Worm (Caenorhabditis elegans) whole organism, L4/young adult: ENCODE measurements around the gene C27D6.1.

Experiments used
- W03F9.2 ChIP-seq: fragments of 150-350 bp; optimal IDR thresholded peaks from 2 replicates; lab custom pipeline; 2014; ENCODE audit warnings: missing biosample characterization, missing genetic modification characterization
- dao-5 ChIP-seq: sonication (generic microtip); optimal IDR thresholded peaks from 2 replicates; lab custom pipeline; 2016; ENCODE audit warnings: missing genotype, missing genetic modification characterization, moderate library complexity, missing compliant biosample characterization
- him-1 ChIP-seq: sonication (generic microtip); optimal IDR thresholded peaks from 2 replicates; lab custom pipeline; 2016; ENCODE audit warnings: missing genotype, missing genetic modification reagents, missing genetic modification characterization, missing compliant biosample characterization

Gene C27D6.1

DNA sequence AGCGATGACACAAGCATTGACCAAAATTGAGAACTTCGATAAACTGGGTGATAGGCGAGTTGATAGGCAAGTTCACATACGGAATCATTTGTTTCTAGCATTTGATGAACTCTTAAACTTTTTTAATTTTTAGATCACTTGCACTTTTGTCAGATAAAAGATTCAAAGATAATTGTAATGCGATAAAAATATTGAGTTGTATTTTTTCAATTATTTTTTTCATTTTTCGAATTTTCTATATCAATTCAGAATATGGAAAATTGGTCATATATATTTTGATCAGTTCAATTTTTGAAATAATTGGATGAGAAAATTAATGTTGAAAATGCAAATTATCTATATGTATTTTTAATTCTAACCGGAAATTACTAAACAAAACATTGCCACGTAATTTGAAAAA is 5.8 kb upstream of the C27D6.1 start, which contains the start of gene srb-3:
Gene srb-3 (minus strand): TSS at position 101 of the 400 bp plus-strand sequence.
- TF ChIP-seq dao-5 (no peak), him-1 (tag; lab: Kevin White, UChicago) (no peak), W03F9.2 (tag; lab: Kevin White, UChicago) (no peak)

ce11 chrII:5170932-5171331 is 1.6 kb upstream of the C27D6.1 start, which contains the start of gene srb-1:
srb-1 (minus strand) TSS chrII:5171032.
- no peak for TF ChIP-seq W03F9.2 (tag; lab: Kevin White, UChicago)
- no peak for TF ChIP-seq him-1 (tag; lab: Kevin White, UChicago)
- no peak for TF ChIP-seq dao-5

DNA sequence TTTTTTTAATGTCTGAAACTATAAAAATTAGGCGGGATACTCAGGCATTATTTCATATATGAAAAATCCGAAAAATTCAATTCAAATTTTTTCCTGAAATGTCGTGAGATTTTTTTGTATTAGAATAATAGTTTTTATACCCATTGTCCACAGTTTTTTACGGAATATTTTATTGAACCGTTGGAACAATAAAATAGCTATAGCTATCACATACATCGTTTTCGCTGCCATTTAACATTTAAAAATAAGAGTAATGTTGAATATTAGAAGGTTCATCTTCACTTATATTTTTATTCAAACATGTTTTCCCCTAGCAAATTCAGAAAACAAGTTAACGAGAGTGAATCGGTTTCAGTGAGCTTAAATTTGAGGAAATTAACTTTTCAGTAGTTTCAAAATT is 941 bp upstream of the C27D6.1 start, which contains the start of gene C27D6.15:
Gene C27D6.15 (plus strand): TSS at position 301 of the 400 bp plus-strand sequence.
- TF ChIP-seq him-1 (tag; lab: Kevin White, UChicago) (no peak), W03F9.2 (tag; lab: Kevin White, UChicago) (no peak), dao-5 (no peak)

DNA sequence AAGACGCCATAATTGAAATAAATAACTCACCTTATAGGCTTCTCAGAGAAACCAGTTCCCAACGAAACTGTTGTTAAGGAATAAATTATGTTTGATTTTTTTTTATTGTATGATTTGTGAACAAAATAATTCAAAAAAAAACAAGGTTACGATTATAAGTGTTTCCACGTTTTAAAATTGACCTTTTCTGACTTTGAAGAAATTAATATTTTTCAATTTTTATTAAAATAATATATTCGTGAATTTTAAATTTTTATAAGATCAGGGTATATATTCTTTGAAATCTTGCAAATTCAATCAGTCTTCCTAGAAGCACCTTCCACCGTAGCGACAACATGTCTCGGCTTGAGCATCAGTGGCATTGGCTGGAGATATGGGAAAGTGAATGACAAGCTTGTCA is 1.8 kb downstream of the C27D6.1 start, which contains the start of gene C27D6.3:
Gene C27D6.3 (minus strand): TSS at position 101 of the 400 bp plus-strand sequence.
- TF ChIP-seq him-1 (tag; lab: Kevin White, UChicago) = no peak
- no peak for TF ChIP-seq W03F9.2 (tag; lab: Kevin White, UChicago)
- TF ChIP-seq dao-5 = no peak

DNA sequence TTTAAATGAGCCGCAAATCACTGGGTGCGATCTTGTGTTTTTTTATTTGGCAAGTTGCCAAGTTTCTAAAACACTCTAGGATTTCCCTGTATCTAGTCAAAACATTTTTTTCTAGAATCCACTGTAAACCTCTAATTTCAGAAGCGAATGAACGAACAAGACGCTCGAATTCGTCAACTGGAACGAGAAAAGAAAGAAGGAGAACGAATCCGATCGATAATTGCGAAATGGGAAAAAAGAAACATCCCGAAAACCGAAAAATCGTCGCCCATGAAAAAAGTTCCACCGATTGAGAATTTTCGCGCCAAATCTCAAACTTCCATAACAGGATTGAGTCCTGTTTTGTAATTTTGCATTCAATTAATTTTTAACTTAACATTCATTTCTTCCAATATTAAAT is 4.4 kb downstream of the C27D6.1 start:
- TF ChIP-seq dao-5 (no peak), him-1 (tag; lab: Kevin White, UChicago) (no peak), W03F9.2 (tag; lab: Kevin White, UChicago) (no peak)

DNA sequence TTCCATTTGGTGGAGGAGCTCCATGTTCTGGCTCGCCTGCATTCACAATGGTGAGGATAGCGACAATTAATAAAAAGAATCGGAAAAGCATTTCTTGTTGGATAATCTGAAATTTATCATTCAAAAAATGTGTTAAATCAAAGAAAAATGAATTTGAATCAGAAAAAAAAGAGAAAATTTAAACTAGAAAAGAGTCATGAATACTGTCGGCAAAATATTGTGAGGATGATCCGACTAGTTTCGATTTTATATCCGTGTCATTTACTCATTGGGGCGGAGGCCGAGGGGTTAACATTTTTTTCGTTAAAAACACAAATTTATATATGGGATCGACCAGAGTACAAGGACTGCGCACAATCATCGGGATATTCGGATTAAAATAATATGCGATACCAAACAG is 5.4 kb downstream of the C27D6.1 start, which contains the start of gene C27D6.12:
Gene C27D6.12 (minus strand): TSS at position 101 of the 400 bp plus-strand sequence.
- TF ChIP-seq him-1 (tag; lab: Kevin White, UChicago) (no peak), dao-5 (no peak)

DNA sequence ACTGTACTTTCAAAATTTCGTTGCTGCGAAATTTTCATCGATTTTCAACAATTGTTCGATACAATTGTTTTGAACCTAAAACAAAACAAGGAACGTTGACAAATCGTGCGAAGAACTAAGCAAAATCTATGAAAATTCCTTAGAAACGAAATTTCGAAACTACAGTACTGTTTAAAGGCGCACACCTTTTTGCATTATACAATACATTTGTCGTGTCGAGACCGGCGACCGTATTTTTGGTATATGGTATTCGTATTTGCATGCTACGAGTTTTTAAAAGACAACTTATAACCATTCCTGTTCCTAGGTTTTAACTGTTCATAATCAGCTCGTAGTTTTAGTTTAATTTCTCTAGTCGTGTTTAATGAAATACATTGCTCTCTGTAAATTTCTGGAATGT is 6.1 kb downstream of the C27D6.1 start:
- TF ChIP-seq W03F9.2 (tag; lab: Kevin White, UChicago) (no peak), him-1 (tag; lab: Kevin White, UChicago) (no peak), dao-5 (no peak)

- TF ChIP-seq dao-5 (no peak), W03F9.2 (tag; lab: Kevin White, UChicago) (no peak), him-1 (tag; lab: Kevin White, UChicago) (no peak)
Observed at ce11 chrII:5180272-5180671, 7.7 kb downstream of the C27D6.1 start.

ce11 chrII:5181497-5181896 is 8.9 kb downstream of the C27D6.1 start:
- TF ChIP-seq dao-5 (no peak), him-1 (tag; lab: Kevin White, UChicago) (peak; percentile 44), W03F9.2 (tag; lab: Kevin White, UChicago) (no peak)

DNA sequence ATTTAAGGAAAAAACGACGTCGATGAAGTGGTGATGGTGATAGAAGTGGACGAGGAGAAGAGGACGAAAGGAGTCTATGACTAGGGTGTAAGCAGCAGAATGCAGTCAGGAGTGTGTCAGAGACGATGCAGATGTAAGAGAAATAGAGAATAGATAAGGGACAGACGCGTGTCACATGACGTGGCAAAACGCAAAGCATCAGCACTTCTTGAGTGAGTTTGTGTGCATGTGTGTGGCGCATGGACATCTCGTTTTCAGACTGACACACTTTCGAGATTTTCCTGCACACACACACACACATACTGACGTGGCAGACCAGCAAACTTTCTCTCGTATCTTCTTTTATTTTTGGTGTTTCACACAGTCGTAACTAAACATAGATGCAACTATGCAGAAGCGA is 9.9 kb downstream of the C27D6.1 start:
- TF ChIP-seq W03F9.2 (tag; lab: Kevin White, UChicago) (peak; percentile 22), him-1 (tag; lab: Kevin White, UChicago) (no peak), dao-5 (peak; percentile 10)

- TF ChIP-seq W03F9.2 (tag; lab: Kevin White, UChicago) (no peak), dao-5 (no peak), him-1 (tag; lab: Kevin White, UChicago) (no peak)
Observed at ce11 chrII:5183207-5183606, 10.7 kb downstream of the C27D6.1 start.

- TF ChIP-seq W03F9.2 (tag; lab: Kevin White, UChicago) = no peak
- no peak for TF ChIP-seq him-1 (tag; lab: Kevin White, UChicago)
- no peak for TF ChIP-seq dao-5
Observed at ce11 chrII:5184661-5185545, 12.4 kb downstream of the C27D6.1 start.

DNA sequence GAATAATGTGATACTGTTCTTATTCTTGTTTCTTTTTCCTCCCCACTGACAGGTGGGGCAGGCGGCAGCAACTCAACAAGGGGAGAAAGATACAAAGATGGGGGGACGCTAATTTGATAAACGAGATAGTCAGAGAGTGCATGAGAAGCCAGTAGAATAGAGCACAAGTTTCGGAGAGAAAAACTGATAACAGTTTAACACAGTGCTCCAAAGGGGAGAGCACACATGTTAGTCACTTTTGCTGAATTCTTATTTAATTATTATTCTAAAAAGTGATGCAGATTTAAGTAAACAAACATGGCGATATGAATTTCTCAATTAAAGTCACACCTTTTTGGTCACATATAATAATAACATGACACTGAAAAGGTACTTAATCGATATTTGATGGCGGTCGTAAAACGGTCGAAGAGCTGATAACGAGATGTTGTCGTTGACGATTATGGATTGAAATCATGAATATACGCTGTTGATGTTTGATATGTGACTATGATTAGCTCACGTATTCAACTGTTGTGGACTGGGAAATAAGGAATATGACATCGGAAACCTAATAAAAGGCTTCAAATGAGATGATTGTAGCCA is 13.5 kb downstream of the C27D6.1 start:
- TF ChIP-seq W03F9.2 (tag; lab: Kevin White, UChicago) (no peak), him-1 (tag; lab: Kevin White, UChicago) (no peak), dao-5 (no peak)

DNA sequence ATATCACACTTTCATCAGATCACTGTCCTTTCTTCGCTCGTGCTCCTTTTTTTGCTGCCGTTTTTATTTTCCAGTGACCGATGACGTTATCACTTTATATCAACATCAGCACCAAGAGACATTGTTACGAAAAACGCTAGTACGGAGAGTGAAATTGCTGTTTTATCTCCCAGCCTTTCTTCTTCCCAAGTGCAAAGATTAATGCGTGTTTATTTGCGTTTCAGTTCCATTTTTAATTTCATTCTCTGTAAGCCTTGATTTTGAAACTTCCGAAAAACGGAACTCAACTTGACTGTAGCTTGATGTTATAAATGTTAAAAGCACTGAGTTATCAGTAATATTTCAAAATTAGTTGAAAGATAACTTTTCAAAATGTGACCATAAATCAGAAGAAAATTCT is 14.3 kb downstream of the C27D6.1 start:
- no peak for TF ChIP-seq W03F9.2 (tag; lab: Kevin White, UChicago)
- no peak for TF ChIP-seq dao-5
- no peak for TF ChIP-seq him-1 (tag; lab: Kevin White, UChicago)
